Worm (Caenorhabditis elegans) whole organism, young adult: ENCODE results near the gene bbs-4.

ENCODE experiments used
- B0261.1 ChIP-seq: sonication (generic microtip); optimal IDR thresholded peaks from 2 replicates; lab custom pipeline; 2016; ENCODE audit warnings: mild to moderate bottlenecking, missing genetic modification characterization, moderate library complexity, missing compliant biosample characterization
- B0336.3 ChIP-seq: fragments of 200-800 bp; sonication (Bioruptor generic); IDR thresholded peaks from 2 replicates; pipeline ENCODE4 v1.3.6; 2022; ENCODE audit warnings: missing genetic modification characterization, missing compliant biosample characterization
- C17E4.6 ChIP-seq: fragments of 200-800 bp; sonication (Bioruptor generic); IDR thresholded peaks from 2 replicates; pipeline ENCODE4 v1.3.6; 2022; ENCODE audit warnings: missing genetic modification reagents, missing genetic modification characterization, missing compliant biosample characterization
- Y67H2A.10 ChIP-seq: fragments of 200-800 bp; sonication (Bioruptor generic); conservative IDR thresholded peaks from 2 replicates; pipeline ENCODE4 v1.3.6; 2022; ENCODE audit warnings: missing genetic modification reagents, missing genetic modification characterization, missing compliant biosample characterization
- ama-1 ChIP-seq, 3 experiments: fragments of 150-350 bp in 1 of 3; sonication (generic microtip) in 2 of 3; optimal IDR thresholded peaks; 2 replicates each; lab custom pipeline; 2014 to 2018; ENCODE audit warnings: missing biosample characterization in 2 of 3, missing genetic modification characterization in 2 of 3, missing genetic modification reagents in 2 of 3
- atf-7 ChIP-seq: sonication (generic microtip); optimal IDR thresholded peaks from 2 replicates; lab custom pipeline; 2017; ENCODE audit warnings: mild to moderate bottlenecking, missing genetic modification characterization, missing compliant biosample characterization
- ceh-40 ChIP-seq: fragments of 200-800 bp; sonication (Bioruptor generic); IDR thresholded peaks from 2 replicates; pipeline ENCODE4 v1.3.6; 2022; ENCODE audit warnings: missing genetic modification characterization, missing compliant biosample characterization
- hlh-26 ChIP-seq: fragments of 200-800 bp; sonication (Bioruptor generic); conservative IDR thresholded peaks from 2 replicates; pipeline ENCODE4 v1.3.6; 2022; ENCODE audit warnings: missing genetic modification reagents, missing genetic modification characterization, missing compliant biosample characterization
- hmg-1.2 ChIP-seq: fragments of 200-800 bp; sonication (Bioruptor generic); IDR thresholded peaks from 2 replicates; pipeline ENCODE4 v1.3.6; 2022; ENCODE audit warnings: missing genetic modification reagents, missing genetic modification characterization, missing compliant biosample characterization
- lin-26 ChIP-seq: fragments of 200-800 bp; sonication (Bioruptor generic); IDR thresholded peaks from 2 replicates; pipeline ENCODE4 v1.3.6; 2022; ENCODE audit warnings: missing genetic modification reagents, missing genetic modification characterization, missing compliant biosample characterization
- lin-40 ChIP-seq: sonication (generic microtip); optimal IDR thresholded peaks from 2 replicates; lab custom pipeline; 2016; ENCODE audit warnings: missing genetic modification characterization, mild to moderate bottlenecking, missing compliant biosample characterization, missing genotype, missing genetic modification reagents
- lin-54 ChIP-seq: fragments of 200-800 bp; sonication (Bioruptor generic); optimal IDR thresholded peaks from 2 replicates; lab custom pipeline; 2018; ENCODE audit warnings: mild to moderate bottlenecking, missing genetic modification characterization, missing compliant biosample characterization
- madf-6 ChIP-seq: fragments of 200-800 bp; sonication (Bioruptor generic); IDR thresholded peaks from 2 replicates; pipeline ENCODE4 v1.3.6; 2022; ENCODE audit warnings: missing genetic modification reagents, missing genetic modification characterization, missing compliant biosample characterization
- unc-62 ChIP-seq: fragments of 150-350 bp; optimal IDR thresholded peaks from 2 replicates; lab custom pipeline; 2014; ENCODE audit warnings: missing biosample characterization, missing genetic modification reagents, missing genetic modification characterization

DNA sequence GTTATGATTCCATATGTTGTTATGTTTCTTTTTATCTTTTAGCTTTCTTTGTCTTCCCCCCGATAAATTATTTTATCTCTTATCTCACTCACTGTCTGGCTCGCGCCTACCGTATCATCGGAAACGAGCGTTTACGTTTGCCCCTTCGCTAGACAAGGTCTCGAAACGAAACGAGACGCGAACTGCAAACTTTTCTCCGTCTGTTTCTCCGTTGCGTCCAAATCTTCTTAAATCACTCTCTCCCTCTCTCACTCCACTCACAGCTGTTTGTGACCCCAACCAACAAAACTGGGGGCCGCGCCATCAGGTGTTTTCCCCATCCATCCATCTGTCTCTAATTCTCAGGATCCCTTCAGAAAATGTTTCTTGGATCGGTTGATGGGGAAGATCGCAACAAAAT, 8.2 kb upstream of the bbs-4 start:
- TF ChIP-seq lin-40 (tag; lab: Kevin White, UChicago) (no peak), madf-6 (no peak), B0336.3 (no peak), unc-62 (no peak), hlh-26 (no peak), B0261.1 (tag; lab: Kevin White, UChicago) (no peak), atf-7 (tag; lab: Kevin White, UChicago) (no peak), hmg-1.2 (GFP tag; lab: Robert Waterston, UW) (no peak), lin-26 (no peak), ama-1 (optimal IDR thresholded peaks at IDR 0.05; lab: Kevin White, UChicago) (no peak), ama-1 (GFP tag; optimal IDR thresholded peaks at IDR 0.05; lab: Kevin White, UChicago) (no peak), Y67H2A.10 (GFP tag; lab: Robert Waterston, UW) (no peak), ceh-40 (no peak), C17E4.6 (GFP tag; lab: Robert Waterston, UW) (no peak), lin-54 (GFP tag; lab: Kevin White, UChicago) (no peak)
